Fruit fly (Drosophila melanogaster): Measurements from ENCODE around the gene MICU1.

MICU1 gene

dm6 chr2L:7198618-7199017 is 16.6 kb downstream of the MICU1 start:
- TF ChIP-seq CG1603 (tag; optimal IDR thresholded peaks at IDR 0.05): no peak
- no peak for TF ChIP-seq CG2129 (GFP tag; IDR thresholded peaks at IDR 0.05; ENCODE audit: partially characterized antibody)
- TF ChIP-seq CG33557 (GFP tag; optimal IDR thresholded peaks at IDR 0.05): no peak
- TF ChIP-seq cg (GFP tag; optimal IDR thresholded peaks at IDR 0.05): no peak
- TF ChIP-seq CG13296 (GFP tag; optimal IDR thresholded peaks at IDR 0.05): no peak
- TF ChIP-seq ato (GFP tag; IDR thresholded peaks at IDR 0.05; ENCODE audit: partially characterized antibody): no peak
- peak; percentile 74 for TF ChIP-seq onecut (GFP tag; IDR thresholded peaks at IDR 0.05)
- no peak for TF ChIP-seq pzg (GFP tag; optimal IDR thresholded peaks at IDR 0.05)
- peak; percentile 12 for TF ChIP-seq CG12769 (tag; optimal IDR thresholded peaks at IDR 0.05)
- no peak for TF ChIP-seq bab2 (GFP tag; optimal IDR thresholded peaks at IDR 0.05)
- TF ChIP-seq CG30403 (GFP tag; optimal IDR thresholded peaks at IDR 0.05): no peak
- no peak for TF ChIP-seq her (GFP tag; optimal IDR thresholded peaks at IDR 0.05)
- TF ChIP-seq nmo (GFP tag; optimal IDR thresholded peaks at IDR 0.05): no peak
- no peak for TF ChIP-seq cas (GFP tag; IDR thresholded peaks at IDR 0.05)
- TF ChIP-seq unpg (GFP tag; optimal IDR thresholded peaks at IDR 0.05): peak; percentile 2
- TF ChIP-seq Hr51 (GFP tag; optimal IDR thresholded peaks at IDR 0.05): peak in 1 of 2 experiments; percentile 15
- no peak for TF ChIP-seq Ptx1 (GFP tag; IDR thresholded peaks at IDR 0.05)
- TF ChIP-seq Kr (GFP tag; optimal IDR thresholded peaks at IDR 0.05): no peak
- TF ChIP-seq sens (GFP tag): peak; percentile 50
- TF ChIP-seq exex (tag; optimal IDR thresholded peaks at IDR 0.05): no peak
- no peak for TF ChIP-seq CG14441 (GFP tag; IDR thresholded peaks at IDR 0.05)
- no peak for TF ChIP-seq Sox102F (GFP tag; optimal IDR thresholded peaks at IDR 0.05)
- TF ChIP-seq row (GFP tag; IDR thresholded peaks at IDR 0.05): 0 out of 3 replicates have a peak, but pooled peaks have one; percentile 8
- TF ChIP-seq H2.0 (GFP tag; IDR thresholded peaks at IDR 0.05): no peak
- TF ChIP-seq CG18619 (GFP tag; optimal IDR thresholded peaks at IDR 0.05): no peak
- no peak for TF ChIP-seq phol (tag; optimal IDR thresholded peaks at IDR 0.05)
- TF ChIP-seq HmgD (GFP tag; optimal IDR thresholded peaks at IDR 0.05): no peak
- TF ChIP-seq CG11085 (GFP tag; IDR thresholded peaks at IDR 0.05): no peak
- TF ChIP-seq Med (GFP tag): peak; percentile 42
- no peak for TF ChIP-seq jumu (GFP tag; optimal IDR thresholded peaks at IDR 0.05)
- TF ChIP-seq Gsc (GFP tag; IDR thresholded peaks at IDR 0.05): no peak
- no peak for TF ChIP-seq CG6765 (GFP tag; optimal IDR thresholded peaks at IDR 0.05)
- no peak for TF ChIP-seq Trl (optimal IDR thresholded peaks at IDR 0.05)
- no peak for TF ChIP-seq Trl (GFP tag; optimal IDR thresholded peaks at IDR 0.05)
- TF ChIP-seq aop (GFP tag; IDR thresholded peaks at IDR 0.05): no peak
- TF ChIP-seq CG7372 (GFP tag; IDR thresholded peaks at IDR 0.05): no peak
- no peak for TF ChIP-seq MBD-R2 (GFP tag; IDR thresholded peaks at IDR 0.05)
- no peak for TF ChIP-seq Hr39 (optimal IDR thresholded peaks at IDR 0.05)
- 0 out of 3 replicates have a peak, but pooled peaks have one; percentile 14 for TF ChIP-seq dysf (GFP tag; IDR thresholded peaks at IDR 0.05)

- TF ChIP-seq vnd (GFP tag; IDR thresholded peaks at IDR 0.05; ENCODE audit: partially characterized antibody): no peak
- no peak for TF ChIP-seq CG30403 (GFP tag; optimal IDR thresholded peaks at IDR 0.05)
- no peak for TF ChIP-seq lab (GFP tag; optimal IDR thresholded peaks at IDR 0.05)
- TF ChIP-seq lmd (GFP tag; IDR thresholded peaks at IDR 0.05): no peak
- no peak for TF ChIP-seq Six4 (GFP tag; optimal IDR thresholded peaks at IDR 0.05)
- no peak for TF ChIP-seq CG18619 (GFP tag; optimal IDR thresholded peaks at IDR 0.05)
- TF ChIP-seq CG15479 (GFP tag; optimal IDR thresholded peaks at IDR 0.05): no peak
- peak; percentile 17 for TF ChIP-seq gem (tag; optimal IDR thresholded peaks at IDR 0.05)
- no peak for TF ChIP-seq jigr1 (GFP tag; IDR thresholded peaks at IDR 0.05)
- peak; percentile 76; the same call in 2 of the 3 replicates for TF ChIP-seq sr (GFP tag; IDR thresholded peaks at IDR 0.05)
- TF ChIP-seq CG17361 (GFP tag; IDR thresholded peaks at IDR 0.05): no peak
- TF ChIP-seq HmgD (GFP tag; optimal IDR thresholded peaks at IDR 0.05): no peak
- TF ChIP-seq Dip3 (GFP tag; optimal IDR thresholded peaks at IDR 0.05): no peak
- no peak for TF ChIP-seq ranshi (GFP tag; IDR thresholded peaks at IDR 0.05)
- no peak for TF ChIP-seq ttk (GFP tag; IDR thresholded peaks at IDR 0.05)
- 0 out of 3 replicates have a peak, but pooled peaks have one; percentile 23 for TF ChIP-seq CG34422 (GFP tag; IDR thresholded peaks at IDR 0.05)
- TF ChIP-seq CG6854 (GFP tag; optimal IDR thresholded peaks at IDR 0.05): no peak
- no peak for TF ChIP-seq CrebB (tag; optimal IDR thresholded peaks at IDR 0.05)
These were observed 17.6 kb downstream of the MICU1 start for dm6 chr2L:7199635-7200110.
